Worm (Caenorhabditis elegans): ENCODE data around the gene snf-7.

DNA sequence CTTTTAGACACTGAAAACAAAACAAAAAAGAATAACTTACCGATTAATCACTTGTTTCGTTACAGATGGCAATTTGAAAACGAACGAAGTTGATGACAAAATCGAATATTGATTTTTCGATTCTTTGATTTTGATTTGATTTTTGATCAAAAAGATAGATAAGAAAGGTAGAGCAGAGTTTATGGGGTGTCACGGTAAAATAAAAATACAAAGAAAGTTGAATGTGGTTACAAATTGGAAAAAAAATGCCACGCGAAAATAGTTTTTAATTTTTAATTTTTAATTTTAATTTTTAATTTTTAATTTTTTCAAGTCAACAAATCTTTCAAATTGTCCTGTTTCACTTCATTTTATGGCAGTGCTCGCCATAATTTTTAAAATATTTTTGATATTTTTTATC lies 50.1 kb downstream of the snf-7 start, which contains the start of gene F54F12.1:
- TF ChIP-seq ceh-36 (tag; optimal IDR thresholded peaks at IDR 0.05) (no peak), flt-1 (GFP tag; IDR thresholded peaks at IDR 0.05) (no peak), sea-1 (GFP tag; conservative IDR thresholded peaks at IDR 0.05) (no peak), ets-7 (tag; optimal IDR thresholded peaks at IDR 0.05) (no peak), tbx-11 (GFP tag; IDR thresholded peaks at IDR 0.05) (no peak), F13C5.2 (tag; optimal IDR thresholded peaks at IDR 0.05) (no peak), ama-1 (optimal IDR thresholded peaks at IDR 0.05) (no peak), hmbx-1 (tag; optimal IDR thresholded peaks at IDR 0.05) (no peak), pes-1 (GFP tag; IDR thresholded peaks at IDR 0.05) (no peak), tbx-37 (GFP tag; conservative IDR thresholded peaks at IDR 0.05) (no peak), aly-1 (tag; optimal IDR thresholded peaks at IDR 0.05) (no peak), tra-4 (tag; optimal IDR thresholded peaks at IDR 0.05) (no peak), ceh-13 (GFP tag; optimal IDR thresholded peaks at IDR 0.05) (no peak), hnd-1 (tag; optimal IDR thresholded peaks at IDR 0.05) (no peak)
